Worm (Caenorhabditis elegans): Measurements from ENCODE around the gene fntb-1.
A peak's percentile ranks its signal among the peaks of the same experiment; 100 is the strongest.

fntb-1 gene

ce11 chrV:14423268-14423667 is 24.2 kb upstream of the fntb-1 start, which contains the start of gene rpoa-12 (continued):
- TF ChIP-seq lim-7 (GFP tag; IDR thresholded peaks at IDR 0.05) (no peak), ztf-7 (tag; optimal IDR thresholded peaks at IDR 0.05) (no peak), fkh-10 (GFP tag; optimal IDR thresholded peaks at IDR 0.05) (no peak), tag-97 (GFP tag; IDR thresholded peaks at IDR 0.05) (no peak), nhr-41 (GFP tag; IDR thresholded peaks at IDR 0.05) (no peak), dmd-9 (GFP tag; IDR thresholded peaks at IDR 0.05) (no peak), lir-3 (tag; optimal IDR thresholded peaks at IDR 0.05) (no peak), mxl-3 (GFP tag; optimal IDR thresholded peaks at IDR 0.05) (no peak), daf-16 (GFP tag; optimal IDR thresholded peaks at IDR 0.05) (no peak), daf-16 (tag; optimal IDR thresholded peaks at IDR 0.05) (peak; percentile 17), nhr-111 (GFP tag; optimal IDR thresholded peaks at IDR 0.05) (no peak), Y75B8A.6 (GFP tag; IDR thresholded peaks at IDR 0.05) (no peak), F37D6.2 (tag; optimal IDR thresholded peaks at IDR 0.05) (peak; percentile 23), lin-15B (tag; optimal IDR thresholded peaks at IDR 0.05) (no peak), zip-11 (GFP tag; IDR thresholded peaks at IDR 0.05) (no peak), mxl-2 (GFP tag; conservative IDR thresholded peaks at IDR 0.05) (no peak), lin-39 (tag; optimal IDR thresholded peaks at IDR 0.05) (no peak), T20F7.1 (GFP tag; optimal IDR thresholded peaks at IDR 0.05) (no peak), cey-2 (tag; optimal IDR thresholded peaks at IDR 0.05; ENCODE audit: borderline replicate concordance, insufficient read depth) (no peak), nhr-25 (tag; optimal IDR thresholded peaks at IDR 0.05; ENCODE audit: borderline replicate concordance, insufficient read depth) (peak; percentile 16)

- TF ChIP-seq sdz-12 (GFP tag; optimal IDR thresholded peaks at IDR 0.05) (no peak), egl-43 (GFP tag; IDR thresholded peaks at IDR 0.05) (no peak), nhr-11 (tag; optimal IDR thresholded peaks at IDR 0.05) (no peak), dpl-1 (GFP tag; optimal IDR thresholded peaks at IDR 0.05) (peak; percentile 29), ZK546.5 (tag; optimal IDR thresholded peaks at IDR 0.05) (no peak), aha-1 (tag) (no peak), fos-1 (tag; optimal IDR thresholded peaks at IDR 0.05) (no peak), tra-1 (GFP tag; IDR thresholded peaks at IDR 0.05) (no peak), nhr-6 (tag; optimal IDR thresholded peaks at IDR 0.05) (peak; percentile 86), lin-38 (GFP tag; IDR thresholded peaks at IDR 0.05) (no peak), snpc-1.2 (GFP tag; IDR thresholded peaks at IDR 0.05) (no peak), mxl-2 (GFP tag; conservative IDR thresholded peaks at IDR 0.05) (no peak), hmg-1.1 (GFP tag; IDR thresholded peaks at IDR 0.05) (peak; percentile 40; the same call in 1 of the 2 replicates), pha-4 (GFP tag; IDR thresholded peaks at IDR 0.05) (no peak), pha-4 (tag; optimal IDR thresholded peaks at IDR 0.05) (no peak), tag-97 (GFP tag; IDR thresholded peaks at IDR 0.05) (no peak), unc-130 (GFP tag; optimal IDR thresholded peaks at IDR 0.05) (peak; percentile 36), mes-2 (tag; optimal IDR thresholded peaks at IDR 0.05; ENCODE audit: poor library complexity, severe bottlenecking) (peak; percentile 88), Y5F2A.4 (GFP tag; optimal IDR thresholded peaks at IDR 0.05) (no peak), zfp-3 (GFP tag; conservative IDR thresholded peaks at IDR 0.05) (no peak), lin-13 (GFP tag; optimal IDR thresholded peaks at IDR 0.05) (peak; percentile 18), ztf-11 (tag; optimal IDR thresholded peaks at IDR 0.05) (no peak), nhr-111 (GFP tag; optimal IDR thresholded peaks at IDR 0.05) (no peak), ceh-32 (tag; optimal IDR thresholded peaks at IDR 0.05; ENCODE audit: poor library complexity) (no peak), nhr-77 (tag; optimal IDR thresholded peaks at IDR 0.05) (no peak), dmd-8 (GFP tag; IDR thresholded peaks at IDR 0.05) (no peak)
Observed at ce11 chrV:14424958-14425492, 22.4 kb upstream of the fntb-1 start, which contains the start of gene rrsr-1. rrsr-1 (minus strand) TSS chrV:14425008.
